Fruit fly (Drosophila melanogaster) whole organism: ENCODE measurements around the gene CG12253.

Source experiments
- CG8478 ChIP-seq: fragments of >200 bp; optimal IDR thresholded peaks from 2 replicates; lab custom pipeline; 2018; ENCODE audit warnings: inconsistent platforms
- Dll ChIP-seq: fragments of >200 bp; optimal IDR thresholded peaks from 2 replicates; lab custom pipeline; 2017
- EcR ChIP-seq, 2 experiments: fragments of >200 bp; optimal IDR thresholded peaks; 2 replicates each; lab custom pipeline; 2017; ENCODE audit warnings: missing biosample characterization in 2 of 2, missing genetic modification characterization in 2 of 2, missing genetic modification reagents in 2 of 2
- pan ChIP-seq: fragments of >200 bp; optimal IDR thresholded peaks from 2 replicates; lab custom pipeline; 2017
- psq ChIP-seq: fragments of >200 bp; optimal IDR thresholded peaks from 2 replicates; lab custom pipeline; 2017
- usp ChIP-seq: fragments of >200 bp; optimal IDR thresholded peaks from 2 replicates; lab custom pipeline; 2017; ENCODE audit warnings: missing biosample characterization, missing genetic modification characterization, mixed read lengths

CG12253 gene

DNA sequence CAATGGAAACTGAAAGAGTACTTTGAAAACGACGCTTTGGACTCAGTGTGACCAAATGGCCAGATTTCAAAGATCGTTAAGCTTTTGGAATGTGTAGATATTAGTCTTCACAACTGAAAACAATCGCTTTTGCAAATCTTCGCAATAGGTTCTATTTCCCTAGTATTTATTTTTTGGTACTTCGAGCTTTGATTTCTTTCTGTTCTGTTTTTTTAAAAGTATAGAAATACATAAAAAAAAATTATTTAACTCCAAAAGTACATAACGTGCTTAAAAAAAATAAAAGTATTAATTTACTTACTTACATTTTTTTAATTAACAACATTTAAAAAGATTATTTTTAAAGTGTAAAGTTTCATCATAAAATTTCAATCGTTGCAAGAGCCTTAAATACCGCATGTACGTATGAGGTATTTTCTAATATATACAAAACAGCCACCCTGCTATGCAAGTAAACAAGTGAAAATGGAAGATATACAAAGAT is at the start of gene CG12253, which contains the start of gene piwi:
CG12253 (plus strand) TSS at position 437 of the 484 bp plus-strand sequence.
piwi (minus strand) TSS at position 51 of the 484 bp plus-strand sequence.
- TF ChIP-seq pan (lab: Kevin White, UChicago) = no peak
- TF ChIP-seq usp (GFP tag; lab: Kevin White, UChicago) = no peak
- TF ChIP-seq Dll (lab: Kevin White, UChicago) = no peak
- TF ChIP-seq CG8478 = no peak
- TF ChIP-seq psq (lab: Kevin White, UChicago) = no peak
- TF ChIP-seq EcR (GFP tag; optimal IDR thresholded peaks at IDR 0.05; lab: Kevin White, UChicago) = no peak

DNA sequence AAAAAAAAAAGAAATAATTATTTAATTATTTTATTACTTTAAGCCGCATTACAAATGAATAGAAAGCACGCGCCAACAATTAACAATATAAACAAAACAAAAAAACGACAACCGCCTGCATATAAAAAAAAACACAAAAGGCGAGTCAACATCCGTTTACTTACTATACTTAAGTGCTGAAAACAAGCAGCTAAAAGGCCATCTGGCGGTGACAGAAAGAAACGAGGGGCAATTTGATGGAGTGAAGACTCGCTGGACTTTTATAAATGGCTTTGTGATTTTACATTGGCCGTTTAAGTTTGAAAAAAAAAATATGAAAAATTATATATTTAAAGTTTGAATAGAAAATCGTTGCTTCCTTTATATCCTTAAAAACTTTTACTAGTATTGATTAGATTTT is 47.4 kb upstream of the CG12253 start:
- TF ChIP-seq pan (lab: Kevin White, UChicago) (no peak), Dll (lab: Kevin White, UChicago) (no peak), EcR (GFP tag; optimal IDR thresholded peaks at IDR 0.05; lab: Kevin White, UChicago) (no peak)

DNA sequence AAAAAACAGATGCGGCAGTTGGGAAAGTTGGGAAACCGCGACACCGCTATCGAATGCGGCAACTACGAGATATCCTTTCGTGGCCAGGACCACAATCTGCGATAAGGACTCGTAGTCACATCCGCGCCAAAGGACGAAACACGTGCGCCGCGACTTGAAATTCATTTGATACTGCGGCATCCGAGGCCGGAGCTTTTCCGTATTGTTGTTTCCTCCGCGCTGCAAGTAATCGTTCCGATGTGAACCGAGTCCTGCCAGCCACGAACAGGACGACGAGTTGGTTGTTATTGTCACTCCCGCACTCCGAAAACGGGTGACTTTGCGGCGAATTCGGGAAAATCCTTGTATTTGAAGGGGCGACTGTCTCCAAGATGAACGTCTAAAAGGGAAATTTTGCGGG is 23.6 kb upstream of the CG12253 start, which contains the start of gene dpr2:
dpr2 (minus strand) TSS at position 175 of the 400 bp plus-strand sequence.
- TF ChIP-seq CG8478 = no peak
- TF ChIP-seq Dll (lab: Kevin White, UChicago) = no peak
- no peak for TF ChIP-seq pan (lab: Kevin White, UChicago)
- TF ChIP-seq EcR (GFP tag; optimal IDR thresholded peaks at IDR 0.05; lab: Kevin White, UChicago) = no peak
- no peak for TF ChIP-seq usp (GFP tag; lab: Kevin White, UChicago)
- no peak for TF ChIP-seq psq (lab: Kevin White, UChicago)

DNA sequence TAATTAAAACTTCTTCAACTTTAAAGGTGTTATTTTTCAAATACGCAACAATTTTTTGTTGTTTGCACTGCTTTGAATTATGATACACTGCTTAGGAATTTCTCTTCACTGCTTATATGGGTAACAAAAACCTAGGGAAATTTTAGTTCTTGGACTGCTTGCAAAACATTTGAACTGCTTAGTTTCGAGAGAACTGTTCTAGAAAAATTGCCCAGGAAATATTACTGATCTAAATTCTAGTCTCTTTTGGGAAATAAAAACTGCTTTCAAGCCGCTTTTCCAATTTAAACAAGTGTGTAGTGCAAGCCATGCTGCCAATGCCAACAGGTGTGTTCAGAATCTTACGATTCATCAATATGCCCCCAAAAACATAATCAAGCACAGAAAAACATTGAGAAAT is 23.1 kb upstream of the CG12253 start:
- TF ChIP-seq EcR (GFP tag; optimal IDR thresholded peaks at IDR 0.05; lab: Kevin White, UChicago) (no peak), pan (lab: Kevin White, UChicago) (no peak), CG8478 (no peak), Dll (lab: Kevin White, UChicago) (no peak)

DNA sequence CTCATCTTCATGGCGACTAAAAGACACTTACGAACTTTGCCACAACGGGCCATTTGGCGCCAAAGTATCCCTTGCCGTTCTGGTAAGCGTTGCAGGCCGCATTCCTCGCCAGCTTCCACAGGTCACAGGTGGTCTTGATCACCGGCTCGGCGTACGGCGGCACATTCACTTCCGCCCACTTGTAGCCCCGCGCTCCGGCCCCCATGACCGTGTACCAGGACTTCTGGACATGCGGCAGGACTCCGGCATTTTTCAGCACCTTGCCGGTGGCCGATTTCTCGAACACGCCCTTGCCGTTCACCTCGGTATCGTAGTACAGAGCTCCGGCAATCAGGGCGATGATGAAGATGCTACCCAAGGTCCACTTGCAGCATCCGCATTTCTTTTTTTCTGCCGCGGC is 21.6 kb upstream of the CG12253 start:
- no peak for TF ChIP-seq psq (lab: Kevin White, UChicago)
- TF ChIP-seq EcR (GFP tag; optimal IDR thresholded peaks at IDR 0.05; lab: Kevin White, UChicago) = no peak
- no peak for TF ChIP-seq Dll (lab: Kevin White, UChicago)
- no peak for TF ChIP-seq usp (GFP tag; lab: Kevin White, UChicago)
- no peak for TF ChIP-seq CG8478
- no peak for TF ChIP-seq pan (lab: Kevin White, UChicago)

DNA sequence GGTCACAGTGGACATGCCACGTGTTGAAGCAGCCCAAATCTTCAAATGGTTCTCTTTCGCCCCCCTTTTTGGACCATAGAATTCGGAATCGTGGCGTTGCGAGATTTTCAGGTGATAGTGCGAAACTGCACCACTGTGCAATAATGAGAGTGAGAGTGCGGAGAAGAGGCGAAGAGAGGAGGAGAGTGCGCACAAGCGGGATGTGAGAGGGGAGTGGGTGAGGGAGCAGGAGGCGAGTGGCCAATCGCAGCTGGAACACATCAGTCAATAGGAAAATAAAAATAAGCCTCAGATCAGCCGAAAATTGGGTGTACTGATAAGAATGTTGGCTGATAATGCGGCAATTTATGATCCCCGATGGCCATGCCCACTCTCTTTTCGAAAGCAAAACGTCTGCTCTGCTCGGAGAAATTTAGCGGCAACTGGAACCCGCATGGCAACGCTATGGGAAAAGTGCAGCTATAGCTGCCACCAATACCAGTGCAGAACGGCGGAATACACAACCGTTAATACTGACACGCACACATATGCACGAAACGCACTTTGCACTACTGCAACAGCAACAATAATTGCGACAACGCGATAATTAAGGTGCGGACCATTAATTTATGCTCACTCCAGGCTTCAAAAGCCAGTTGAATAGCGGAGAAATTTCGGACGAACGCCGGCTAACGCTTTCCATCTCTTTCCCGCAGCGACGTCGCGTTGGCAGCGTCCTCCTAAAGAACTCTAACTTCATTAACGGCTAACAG is 20.2 kb upstream of the CG12253 start:
- TF ChIP-seq pan (lab: Kevin White, UChicago) (no peak), usp (GFP tag; lab: Kevin White, UChicago) (no peak), Dll (lab: Kevin White, UChicago) (no peak), CG8478 (no peak), EcR (GFP tag; optimal IDR thresholded peaks at IDR 0.05; lab: Kevin White, UChicago) (no peak), psq (lab: Kevin White, UChicago) (no peak)

DNA sequence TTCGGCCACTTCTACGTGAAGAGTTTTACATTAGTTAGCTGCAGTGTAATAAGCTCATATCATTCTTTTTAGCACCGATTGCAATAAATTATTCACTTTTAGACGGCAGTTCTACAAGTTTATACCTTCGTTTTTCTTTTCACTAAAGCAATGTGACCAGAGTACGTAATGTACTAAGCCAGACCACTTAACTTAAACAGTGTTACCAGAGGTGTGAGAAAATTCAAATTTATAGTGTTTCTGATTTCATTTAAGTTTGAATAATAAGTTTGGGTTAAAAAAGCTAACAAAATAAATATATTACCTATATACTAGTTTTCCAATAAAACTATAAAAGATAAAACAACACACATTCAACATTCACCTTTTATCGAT is 19.6 kb upstream of the CG12253 start:
- TF ChIP-seq pan (lab: Kevin White, UChicago) (no peak), CG8478 (no peak), usp (GFP tag; lab: Kevin White, UChicago) (no peak), psq (lab: Kevin White, UChicago) (no peak), EcR (GFP tag; optimal IDR thresholded peaks at IDR 0.05; lab: Kevin White, UChicago) (no peak), Dll (lab: Kevin White, UChicago) (no peak)

DNA sequence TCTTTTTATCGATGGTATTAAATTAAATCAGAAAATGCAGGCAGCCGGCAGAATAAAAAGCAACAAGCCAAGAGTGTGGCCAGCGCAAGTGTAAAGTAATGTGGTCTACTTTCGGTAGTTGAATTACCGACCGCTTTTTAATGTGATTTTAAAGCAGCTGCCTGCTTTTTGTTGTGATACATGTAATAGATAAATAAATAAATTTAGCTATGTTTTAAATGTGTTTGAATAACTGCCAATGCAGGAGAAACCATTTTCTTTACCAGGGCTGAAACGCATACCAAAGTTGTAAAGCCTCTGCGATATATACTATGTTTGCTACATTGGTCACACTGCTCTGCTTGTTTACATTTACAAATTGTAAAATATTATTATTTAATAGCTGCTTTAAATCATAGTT is 17.5 kb upstream of the CG12253 start, which contains the start of the genes Tmem214 and YL-1:
Tmem214 (minus strand) TSS at position 142 of the 400 bp plus-strand sequence.
YL-1 (plus strand) TSS at position 310 of the 400 bp plus-strand sequence.
- TF ChIP-seq usp (GFP tag; lab: Kevin White, UChicago) = no peak
- no peak for TF ChIP-seq pan (lab: Kevin White, UChicago)
- TF ChIP-seq psq (lab: Kevin White, UChicago) = no peak
- no peak for TF ChIP-seq Dll (lab: Kevin White, UChicago)
- TF ChIP-seq EcR (GFP tag; optimal IDR thresholded peaks at IDR 0.05; lab: Kevin White, UChicago) = no peak
- TF ChIP-seq CG8478 = no peak

DNA sequence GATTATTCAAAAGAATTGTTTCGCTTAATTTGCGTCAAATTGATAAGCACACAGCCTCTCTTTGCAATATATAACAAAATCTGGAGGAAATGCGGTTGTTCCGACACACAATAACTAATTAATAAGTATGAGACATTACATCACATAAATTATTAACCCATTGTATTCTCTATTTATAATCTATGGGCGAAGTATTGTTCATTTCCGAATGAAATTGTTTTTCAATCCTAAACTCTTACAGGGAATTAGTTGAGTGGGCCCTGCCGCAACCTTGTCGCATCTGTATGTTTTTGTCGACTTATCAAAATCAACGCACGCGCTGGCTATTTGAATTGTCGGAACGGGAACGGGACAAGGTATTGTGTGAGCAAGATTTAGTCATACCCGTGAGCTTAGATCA is 15.4 kb upstream of the CG12253 start, which contains the start of gene CG16743:
CG16743 (plus strand) TSS at position 57 of the 400 bp plus-strand sequence.
- TF ChIP-seq psq (lab: Kevin White, UChicago) (no peak), EcR (GFP tag; optimal IDR thresholded peaks at IDR 0.05; lab: Kevin White, UChicago) (no peak), CG8478 (no peak), Dll (lab: Kevin White, UChicago) (no peak), usp (GFP tag; lab: Kevin White, UChicago) (no peak)

DNA sequence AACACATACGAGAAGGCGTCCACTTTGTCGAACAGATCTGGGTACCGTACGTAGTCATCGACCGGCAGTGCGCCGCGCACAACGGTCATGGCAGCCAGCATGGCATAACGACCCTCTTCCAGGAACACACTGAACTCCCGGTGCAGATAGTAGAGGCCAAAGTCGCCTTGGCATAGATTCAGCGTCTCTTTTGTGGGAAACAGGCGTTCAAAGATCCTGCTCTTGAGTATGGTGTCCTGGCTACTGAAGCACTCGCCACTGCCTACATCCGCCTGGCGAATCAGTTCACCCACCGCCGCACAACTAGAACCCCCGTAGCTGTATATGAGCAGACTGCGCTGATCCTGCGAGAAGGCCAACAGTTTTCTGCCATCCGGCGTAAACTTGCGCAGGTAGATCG is 13.0 kb upstream of the CG12253 start:
- TF ChIP-seq CG8478 (no peak), Dll (lab: Kevin White, UChicago) (no peak), pan (lab: Kevin White, UChicago) (no peak), usp (GFP tag; lab: Kevin White, UChicago) (no peak)

DNA sequence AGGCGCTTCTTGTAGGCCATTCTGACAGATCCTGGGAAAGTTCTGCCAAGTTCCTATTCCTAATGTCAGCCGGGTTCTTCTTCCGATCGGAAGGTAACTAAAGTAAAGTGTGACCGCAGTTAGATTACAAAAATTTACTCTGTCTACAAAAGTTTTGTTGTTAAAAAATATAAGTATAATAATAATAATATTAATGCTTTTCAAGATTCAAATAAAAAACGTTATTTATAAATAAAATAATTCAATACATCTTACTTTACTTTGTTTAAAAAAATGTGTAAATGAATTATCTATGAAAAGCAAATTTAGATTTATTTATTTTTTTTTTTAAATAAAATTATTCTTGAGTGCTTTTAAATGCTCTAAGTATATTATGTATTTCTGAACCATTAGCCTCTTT is 12.4 kb upstream of the CG12253 start, which contains the start of gene abo:
abo (minus strand) TSS at position 101 of the 400 bp plus-strand sequence.
- TF ChIP-seq Dll (lab: Kevin White, UChicago) (no peak), EcR (GFP tag; optimal IDR thresholded peaks at IDR 0.05; lab: Kevin White, UChicago) (no peak), CG8478 (no peak), psq (lab: Kevin White, UChicago) (no peak), usp (GFP tag; lab: Kevin White, UChicago) (no peak), pan (lab: Kevin White, UChicago) (no peak)
